Fruit fly (Drosophila melanogaster) whole organism, adult: ENCODE data around the gene Kaz-m1.

Experiments
- CG11617 ChIP-seq: fragments of 200-800 bp; sonication (Bioruptor generic); optimal IDR thresholded peaks from 2 replicates; lab custom pipeline; 2017; ENCODE audit warnings: mild to moderate bottlenecking, missing biosample characterization, missing genetic modification reagents, missing genetic modification characterization
- CG12768 ChIP-seq: fragments of 200-800 bp; sonication (Bioruptor generic); optimal IDR thresholded peaks from 2 replicates; lab custom pipeline; 2017; ENCODE audit warnings: missing biosample characterization, missing genetic modification characterization, mild to moderate bottlenecking, moderate library complexity, missing genetic modification reagents
- CG14711 ChIP-seq: fragments of 200-800 bp; sonication (Bioruptor generic); optimal IDR thresholded peaks from 2 replicates; lab custom pipeline; 2018; ENCODE audit warnings: missing biosample characterization, mild to moderate bottlenecking, missing genetic modification characterization, moderate library complexity
- CG1620 ChIP-seq: fragments of 200-800 bp; sonication (Bioruptor generic); optimal IDR thresholded peaks from 2 replicates; lab custom pipeline; 2016; ENCODE audit warnings: missing biosample characterization, missing genetic modification characterization
- CG33017 ChIP-seq: fragments of 200-800 bp; sonication (Bioruptor generic); optimal IDR thresholded peaks from 2 replicates; lab custom pipeline; 2018; ENCODE audit warnings: missing biosample characterization, mild to moderate bottlenecking, missing genetic modification characterization, moderate library complexity
- CG5204 ChIP-seq: fragments of 200-800 bp; sonication (Bioruptor generic); optimal IDR thresholded peaks from 2 replicates; lab custom pipeline; 2016; ENCODE audit warnings: missing biosample characterization, missing genetic modification characterization
- CG7045 ChIP-seq: fragments of 200-800 bp; sonication (Bioruptor generic); optimal IDR thresholded peaks from 2 replicates; lab custom pipeline; 2017; ENCODE audit warnings: missing biosample characterization, mild to moderate bottlenecking, missing genetic modification characterization
- CG7101 ChIP-seq: fragments of 200-800 bp; sonication (Bioruptor generic); optimal IDR thresholded peaks from 2 replicates; lab custom pipeline; 2018; ENCODE audit warnings: missing biosample characterization, mild to moderate bottlenecking, missing genetic modification characterization, moderate library complexity
- Clk ChIP-seq: fragments of 200-800 bp; sonication (Bioruptor generic); optimal IDR thresholded peaks from 2 replicates; lab custom pipeline; 2017; ENCODE audit warnings: missing biosample characterization, missing genetic modification characterization
- Hr96 ChIP-seq: fragments of 200-800 bp; sonication (Bioruptor generic); optimal IDR thresholded peaks from 2 replicates; lab custom pipeline; 2016; ENCODE audit warnings: missing biosample characterization, missing genetic modification characterization
- Mnt ChIP-seq: fragments of 200-800 bp; sonication (Bioruptor generic); optimal IDR thresholded peaks from 2 replicates; lab custom pipeline; 2016; ENCODE audit warnings: missing biosample characterization, mild to moderate bottlenecking, missing genetic modification characterization
- bab1 ChIP-seq: fragments of 200-800 bp; sonication (Bioruptor generic); optimal IDR thresholded peaks from 3 replicates; lab custom pipeline; 2019; ENCODE audit warnings: missing biosample characterization, mild to moderate bottlenecking, missing genetic modification characterization, moderate library complexity
- cic ChIP-seq: fragments of 200-800 bp; sonication (Bioruptor generic); optimal IDR thresholded peaks from 2 replicates; lab custom pipeline; 2017; ENCODE audit warnings: missing biosample characterization, mild to moderate bottlenecking, missing genetic modification characterization, moderate library complexity
- cnc ChIP-seq, 2 experiments: fragments of >200 bp; optimal IDR thresholded peaks; 2 replicates each; lab custom pipeline; 2017
- kay ChIP-seq: fragments of 200-800 bp; sonication (Bioruptor generic); peaks from one replicate; lab custom pipeline; 2016; ENCODE audit warnings: missing biosample characterization, missing genetic modification characterization, borderline replicate concordance
- ovo ChIP-seq: fragments of 200-800 bp; sonication (Bioruptor generic); optimal IDR thresholded peaks from 2 replicates; lab custom pipeline; 2016; ENCODE audit warnings: missing biosample characterization, missing genetic modification characterization
- pad ChIP-seq: fragments of 200-800 bp; sonication (Bioruptor generic); optimal IDR thresholded peaks from 3 replicates; lab custom pipeline; 2017; ENCODE audit warnings: missing biosample characterization, missing genetic modification characterization, mild to moderate bottlenecking, moderate library complexity, missing genetic modification reagents
- tj ChIP-seq: fragments of 200-800 bp; sonication (Bioruptor generic); optimal IDR thresholded peaks from 3 replicates; lab custom pipeline; 2017; ENCODE audit warnings: missing biosample characterization, mild to moderate bottlenecking, missing genetic modification characterization, moderate library complexity
- toe ChIP-seq: fragments of 200-800 bp; sonication (Bioruptor generic); optimal IDR thresholded peaks from 2 replicates; lab custom pipeline; 2016; ENCODE audit warnings: missing biosample characterization, missing genetic modification characterization

The Kaz-m1 gene

DNA sequence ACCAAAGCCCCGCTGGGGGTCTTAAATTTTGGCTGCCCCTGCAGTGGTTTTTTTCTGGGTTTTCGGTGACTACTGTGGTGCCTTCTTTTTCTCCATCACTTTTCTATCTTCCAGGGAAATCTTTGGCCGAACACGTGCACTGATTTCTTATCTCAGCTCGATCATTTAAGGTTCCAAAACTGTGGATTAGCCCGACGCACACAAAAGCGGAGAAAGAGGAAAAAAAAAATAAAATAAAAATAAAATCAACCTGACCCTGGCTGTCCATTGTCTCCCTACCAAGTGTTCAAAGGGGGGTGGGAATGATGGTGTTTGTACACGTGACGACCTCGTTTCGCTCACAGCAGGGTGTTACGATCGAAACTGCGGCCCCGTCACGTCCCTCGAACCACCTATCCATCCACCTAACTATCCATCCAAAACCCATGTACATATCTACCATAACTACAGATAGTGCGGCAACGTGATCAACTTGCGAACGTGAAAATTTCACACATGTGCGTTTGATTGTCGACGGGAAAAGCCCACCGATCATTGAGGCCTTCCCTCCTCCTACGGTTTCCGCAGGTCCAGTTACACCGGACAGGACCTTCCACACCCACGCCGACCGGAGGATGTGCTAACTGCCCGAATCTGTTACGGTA lies 12.2 kb downstream of the Kaz-m1 start:
- TF ChIP-seq tj (GFP tag; lab: Kevin White, UChicago): no peak
- no peak for TF ChIP-seq cnc (optimal IDR thresholded peaks at IDR 0.05; lab: Kevin White, UChicago)

DNA sequence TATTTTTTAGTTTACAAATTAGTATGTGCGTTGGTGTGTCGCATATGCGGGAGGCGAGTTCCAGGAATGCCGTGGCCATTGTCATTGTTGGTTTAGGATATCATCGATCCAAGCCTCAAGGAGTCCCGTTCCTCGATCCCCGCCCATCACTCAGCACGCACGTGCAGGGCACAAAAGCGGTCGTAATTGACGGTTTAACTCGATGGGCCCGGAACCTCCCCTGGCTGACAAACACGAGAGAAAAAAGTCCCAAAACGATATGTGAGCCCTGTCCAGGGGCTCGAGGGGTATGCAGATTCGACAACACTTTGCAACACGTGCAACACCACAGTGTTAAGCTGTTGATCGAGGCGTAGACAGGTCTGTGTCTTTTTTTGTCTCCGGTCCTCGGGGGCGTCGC lies 13.4 kb downstream of the Kaz-m1 start:
- TF ChIP-seq CG14711 (tag; lab: Kevin White, UChicago) (no peak), kay (GFP tag; lab: Kevin White, UChicago) (no peak), CG7101 (no peak), CG5204 (GFP tag; lab: Kevin White, UChicago) (no peak), CG7045 (GFP tag; lab: Kevin White, UChicago) (no peak), CG1620 (GFP tag; lab: Kevin White, UChicago) (no peak), ovo (GFP tag; lab: Kevin White, UChicago) (no peak), cnc (optimal IDR thresholded peaks at IDR 0.05; lab: Kevin White, UChicago) (no peak), CG33017 (tag; lab: Kevin White, UChicago) (no peak), pad (no peak), toe (no peak), Mnt (no peak), bab1 (GFP tag; lab: Kevin White, UChicago) (no peak), Clk (GFP tag; lab: Kevin White, UChicago) (no peak), CG11617 (no peak), CG12768 (no peak), tj (GFP tag; lab: Kevin White, UChicago) (no peak)

DNA sequence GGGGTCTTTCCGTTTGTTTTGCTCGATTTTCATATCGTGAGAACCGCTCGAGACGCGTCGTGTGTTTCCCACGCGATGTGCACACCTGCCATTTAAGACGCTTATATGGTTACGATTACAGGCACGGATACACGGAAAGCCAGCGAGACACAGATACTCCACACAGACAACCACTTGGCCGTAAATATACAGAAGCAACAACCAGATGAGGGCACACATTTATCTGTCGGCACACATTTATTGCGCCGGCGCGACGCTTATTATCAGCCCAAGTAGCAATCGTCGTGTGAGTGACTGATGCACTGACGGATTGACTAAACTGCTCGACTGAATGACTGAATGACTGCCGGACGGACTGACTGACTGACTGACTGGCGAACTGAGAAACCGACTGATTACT lies 16.0 kb downstream of the Kaz-m1 start:
- TF ChIP-seq CG33017 (tag; lab: Kevin White, UChicago) (no peak), bab1 (GFP tag; lab: Kevin White, UChicago) (no peak), CG12768 (no peak), CG5204 (GFP tag; lab: Kevin White, UChicago) (no peak), CG7045 (GFP tag; lab: Kevin White, UChicago) (no peak), Clk (GFP tag; lab: Kevin White, UChicago) (no peak), Mnt (no peak), CG1620 (GFP tag; lab: Kevin White, UChicago) (no peak), pad (no peak), tj (GFP tag; lab: Kevin White, UChicago) (no peak), CG11617 (no peak), cic (GFP tag; lab: Kevin White, UChicago) (no peak), ovo (GFP tag; lab: Kevin White, UChicago) (no peak), toe (no peak), CG7101 (no peak), cnc (optimal IDR thresholded peaks at IDR 0.05; lab: Kevin White, UChicago) (no peak), kay (GFP tag; lab: Kevin White, UChicago) (no peak), CG14711 (tag; lab: Kevin White, UChicago) (no peak)

DNA sequence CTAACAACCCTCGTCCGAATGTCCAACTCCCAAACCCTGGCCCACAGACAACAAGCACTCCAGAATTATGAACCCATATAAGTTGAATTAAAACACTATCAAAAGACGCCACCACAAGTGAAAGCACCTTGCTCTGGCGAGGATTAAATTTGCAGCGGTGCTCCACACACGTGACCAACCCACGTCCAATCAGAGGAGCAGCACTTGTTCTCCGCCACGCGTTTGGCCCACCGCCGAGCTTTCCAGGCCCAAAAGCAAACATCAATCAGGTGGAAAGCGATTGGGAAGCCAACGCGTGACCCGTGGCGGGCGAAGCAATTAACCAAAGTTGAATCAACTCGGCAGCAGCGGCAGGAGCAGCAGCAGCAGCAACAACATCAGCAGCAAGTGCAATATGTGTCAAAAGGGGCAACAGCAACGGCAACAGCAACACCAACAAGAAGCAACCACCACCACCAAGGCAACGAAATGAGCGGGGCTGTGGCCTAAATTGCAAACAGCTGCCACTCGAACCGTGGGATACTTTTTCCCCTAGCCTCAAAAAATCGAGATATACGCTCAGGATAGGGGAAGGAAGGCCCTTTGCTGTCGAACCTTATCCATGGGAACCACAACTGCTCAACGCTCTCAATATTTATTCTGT lies 17.6 kb downstream of the Kaz-m1 start:
- no peak for TF ChIP-seq tj (GFP tag; lab: Kevin White, UChicago)
- TF ChIP-seq bab1 (GFP tag; lab: Kevin White, UChicago): no peak
- TF ChIP-seq kay (GFP tag; lab: Kevin White, UChicago): no peak
- TF ChIP-seq CG33017 (tag; lab: Kevin White, UChicago): no peak
- no peak for TF ChIP-seq CG7045 (GFP tag; lab: Kevin White, UChicago)
- TF ChIP-seq CG14711 (tag; lab: Kevin White, UChicago): no peak
- TF ChIP-seq CG12768: no peak

DNA sequence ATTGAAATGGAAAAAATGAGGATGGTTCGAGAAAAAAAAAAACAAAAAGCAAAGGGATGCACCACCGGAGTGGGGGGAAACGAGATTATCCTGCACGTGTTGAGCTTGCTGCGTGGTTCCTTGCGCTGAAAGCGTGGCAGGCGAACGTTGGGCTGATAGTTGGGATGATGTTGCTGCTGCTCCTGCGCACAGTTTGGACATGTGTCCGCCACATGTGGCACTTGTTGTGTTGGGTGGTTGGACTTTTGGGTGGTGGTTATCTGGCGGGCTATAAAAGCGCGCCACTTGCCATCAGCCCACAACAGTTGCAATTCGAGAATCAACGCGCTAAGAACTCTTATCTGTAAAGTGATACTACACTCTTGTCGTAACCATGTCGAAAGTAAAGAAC lies 18.1 kb downstream of the Kaz-m1 start:
- no peak for TF ChIP-seq tj (GFP tag; lab: Kevin White, UChicago)
- no peak for TF ChIP-seq pad
- TF ChIP-seq kay (GFP tag; lab: Kevin White, UChicago): no peak
- TF ChIP-seq CG12768: no peak

DNA sequence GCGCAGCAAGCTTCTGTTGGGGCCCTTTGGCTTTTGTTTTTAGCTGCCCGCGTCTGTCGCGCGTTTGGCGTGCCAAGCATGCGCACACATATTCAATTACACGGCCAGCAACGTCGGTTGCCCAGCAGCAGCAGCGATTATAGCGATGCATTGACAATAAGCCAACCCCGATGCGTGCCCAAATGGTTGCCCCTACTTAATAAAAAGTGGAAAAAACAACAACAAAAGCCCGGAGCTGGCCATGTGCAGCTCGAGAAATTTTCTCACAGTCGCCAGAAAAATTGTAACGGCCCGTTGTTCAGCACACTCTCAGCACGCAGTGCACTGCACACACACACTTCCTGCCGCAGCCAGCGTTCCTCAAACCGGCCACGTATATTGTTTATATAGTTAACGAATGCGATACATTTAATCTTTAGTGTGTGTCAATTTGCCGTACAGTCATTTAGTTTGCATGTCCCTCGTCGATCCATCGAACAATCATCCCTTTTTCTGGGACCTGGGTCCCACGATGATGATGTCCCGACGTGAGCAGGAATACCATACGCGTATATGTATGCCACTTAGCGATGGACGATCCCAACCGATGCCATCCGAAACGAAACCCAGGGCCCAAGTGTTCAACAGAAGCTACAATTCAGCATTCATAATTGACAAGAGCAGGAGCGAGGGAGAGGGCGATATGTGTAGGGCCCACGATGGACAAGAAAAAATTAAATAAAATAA lies 20.3 kb downstream of the Kaz-m1 start:
- TF ChIP-seq Hr96: no peak
- no peak for TF ChIP-seq toe
- no peak for TF ChIP-seq CG33017 (tag; lab: Kevin White, UChicago)
- peak; percentile 42 for TF ChIP-seq tj (GFP tag; lab: Kevin White, UChicago)

DNA sequence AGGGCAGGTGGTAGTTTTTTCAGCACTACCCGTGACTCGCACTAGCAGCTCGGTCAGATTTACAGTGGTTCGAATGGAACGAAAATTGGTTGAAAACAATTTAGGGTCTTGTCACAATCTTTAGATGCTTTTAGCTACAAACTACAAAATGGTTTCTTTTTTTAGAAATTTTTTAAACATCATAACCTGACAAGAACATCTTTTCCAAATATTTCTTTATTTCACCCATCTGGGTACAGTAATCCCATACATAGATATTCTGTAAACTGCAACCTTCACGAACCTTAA lies 20.8 kb downstream of the Kaz-m1 start:
- no peak for TF ChIP-seq toe
